Worm (Caenorhabditis elegans): ENCODE measurements around the gene Y47D7A.15.

Gene Y47D7A.15

DNA sequence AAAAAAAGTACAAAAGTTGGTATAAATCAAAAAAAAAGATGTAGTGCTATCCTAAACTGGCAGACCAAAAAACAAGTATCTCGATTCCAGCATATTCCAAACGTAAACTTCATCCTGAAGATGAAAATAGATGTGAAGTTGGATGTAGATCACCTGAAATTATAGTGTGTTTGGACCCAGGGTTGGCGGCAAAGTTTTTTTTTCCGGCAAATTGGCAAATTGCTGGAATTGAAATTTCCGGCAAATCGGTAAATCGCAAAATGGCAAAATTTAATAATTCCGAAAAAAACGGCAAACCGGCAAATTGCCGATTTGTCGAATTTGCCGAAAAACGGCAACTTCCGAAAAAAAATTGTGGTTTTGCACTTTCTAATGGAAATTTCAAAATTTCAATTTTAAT lies 48.5 kb downstream of the Y47D7A.15 start, which contains the start of gene F13A2.2:
TSS of gene F13A2.2 (minus strand) at position 101 of the 400 bp plus-strand sequence.
- TF ChIP-seq ama-1 (optimal IDR thresholded peaks at IDR 0.05) (no peak), skn-1 (tag; optimal IDR thresholded peaks at IDR 0.05) (no peak), nhr-67 (tag; optimal IDR thresholded peaks at IDR 0.05) (no peak), fkh-10 (GFP tag; optimal IDR thresholded peaks at IDR 0.05) (no peak), elt-1 (tag; optimal IDR thresholded peaks at IDR 0.05) (no peak), lin-39 (tag; optimal IDR thresholded peaks at IDR 0.05) (no peak), mdl-1 (tag; optimal IDR thresholded peaks at IDR 0.05) (no peak), nhr-11 (tag; optimal IDR thresholded peaks at IDR 0.05) (no peak), fos-1 (tag; optimal IDR thresholded peaks at IDR 0.05) (no peak), tbx-2 (tag; optimal IDR thresholded peaks at IDR 0.05) (no peak), ztf-4 (tag; optimal IDR thresholded peaks at IDR 0.05) (no peak), unc-62 (GFP tag; optimal IDR thresholded peaks at IDR 0.05) (no peak)

DNA sequence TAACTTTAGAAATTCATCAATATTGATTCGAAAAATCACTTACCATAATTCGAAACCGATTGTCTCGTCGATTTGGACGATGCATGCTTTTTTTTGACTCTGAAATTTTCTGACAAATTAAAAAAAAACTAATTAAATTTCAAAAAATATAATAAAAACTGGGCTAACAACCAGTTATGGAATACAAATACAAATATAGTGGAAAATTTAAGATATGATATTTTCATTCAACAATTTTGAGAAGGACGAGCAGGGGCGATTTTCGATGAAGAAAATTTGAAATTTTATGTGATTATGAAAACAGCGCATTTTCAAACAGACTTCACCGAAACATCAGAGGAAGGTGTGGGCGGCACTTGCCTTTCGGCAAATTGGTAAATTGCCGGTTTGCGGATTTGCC lies 50.7 kb downstream of the Y47D7A.15 start, which contains the start of gene F13A2.1:
TSS of gene F13A2.1 (minus strand) at position 101 of the 400 bp plus-strand sequence.
- TF ChIP-seq nhr-76 (tag; optimal IDR thresholded peaks at IDR 0.05) (no peak), nhr-43 (tag; optimal IDR thresholded peaks at IDR 0.05; ENCODE audit: poor library complexity, severe bottlenecking) (no peak), nhr-25 (tag; optimal IDR thresholded peaks at IDR 0.05) (no peak), tbx-2 (tag; optimal IDR thresholded peaks at IDR 0.05) (no peak), lin-39 (tag; optimal IDR thresholded peaks at IDR 0.05) (no peak), nhr-77 (tag; optimal IDR thresholded peaks at IDR 0.05) (no peak), fkh-10 (GFP tag; optimal IDR thresholded peaks at IDR 0.05) (no peak), elt-3 (tag; optimal IDR thresholded peaks at IDR 0.05) (no peak), ceh-9 (tag; optimal IDR thresholded peaks at IDR 0.05) (no peak), ztf-11 (tag; optimal IDR thresholded peaks at IDR 0.05) (no peak)

Data from whole organism, L3 larva.